Fruit fly (Drosophila melanogaster) whole organism, embryonic: ENCODE results near the gene mdu.
A peak's percentile ranks its signal among the peaks of the same experiment; 100 is the strongest.

Experiments
- Aef1 ChIP-seq: fragments of 200-800 bp; sonication (Bioruptor generic); IDR thresholded peaks from 3 replicates; pipeline ENCODE4 v1.3.6; 2022; ENCODE audit warnings: missing biosample characterization, missing genetic modification characterization
- CG12659 ChIP-seq: fragments of 200-800 bp; sonication (Bioruptor generic); optimal IDR thresholded peaks from 3 replicates; lab custom pipeline; 2017; ENCODE audit warnings: mild to moderate bottlenecking, missing biosample characterization, missing genetic modification reagents, missing genetic modification characterization
- CG12744 ChIP-seq: fragments of 200-800 bp; sonication (Bioruptor generic); optimal IDR thresholded peaks from 2 replicates; lab custom pipeline; 2016; ENCODE audit warnings: missing biosample characterization, missing genetic modification characterization
- CG1603 ChIP-seq: fragments of 200-800 bp; sonication (Bioruptor generic); optimal IDR thresholded peaks from 2 replicates; lab custom pipeline; 2019; ENCODE audit warnings: missing biosample characterization, mild to moderate bottlenecking, missing genetic modification characterization, moderate library complexity
- CG17802 ChIP-seq: fragments of 200-800 bp; sonication (Bioruptor generic); optimal IDR thresholded peaks from 2 replicates; lab custom pipeline; 2018; ENCODE audit warnings: missing biosample characterization, mild to moderate bottlenecking, missing genetic modification characterization, moderate library complexity
- CG18476 ChIP-seq: fragments of 200-800 bp; sonication (Bioruptor generic); optimal IDR thresholded peaks from 2 replicates; lab custom pipeline; 2016; ENCODE audit warnings: missing biosample characterization, mild to moderate bottlenecking, missing genetic modification characterization
- CG18764 ChIP-seq: fragments of 200-800 bp; sonication (Bioruptor generic); optimal IDR thresholded peaks from 3 replicates; lab custom pipeline; 2016; ENCODE audit warnings: missing biosample characterization, missing genetic modification characterization
- CG32532 ChIP-seq: fragments of 200-800 bp; sonication (Bioruptor generic); IDR thresholded peaks from 2 replicates; pipeline ENCODE4 v1.3.6; 2022; ENCODE audit warnings: missing biosample characterization, missing genetic modification characterization
- CG32767 ChIP-seq: fragments of 200-800 bp; sonication (Bioruptor generic); IDR thresholded peaks from 2 replicates; pipeline ENCODE4 v1.3.6; 2022; ENCODE audit warnings: missing biosample characterization, missing genetic modification characterization
- CG32772 ChIP-seq: fragments of 200-800 bp; sonication (Bioruptor generic); IDR thresholded peaks from 2 replicates; pipeline ENCODE4 v1.3.6; 2022; ENCODE audit warnings: missing biosample characterization, missing genetic modification characterization
- CG33557 ChIP-seq: fragments of 200-800 bp; sonication (Bioruptor generic); optimal IDR thresholded peaks from 2 replicates; lab custom pipeline; 2019; ENCODE audit warnings: missing biosample characterization, mild to moderate bottlenecking, missing genetic modification characterization, moderate library complexity
- CG34376 ChIP-seq: fragments of 200-800 bp; sonication (Bioruptor generic); optimal IDR thresholded peaks from 2 replicates; lab custom pipeline; 2018; ENCODE audit warnings: missing biosample characterization, mild to moderate bottlenecking, missing genetic modification characterization
- CG4404 ChIP-seq: fragments of 200-800 bp; sonication (Bioruptor generic); IDR thresholded peaks from 2 replicates; pipeline ENCODE4 v1.3.6; 2022; ENCODE audit warnings: missing biosample characterization, missing genetic modification characterization
- CG8281 ChIP-seq: fragments of 200-800 bp; sonication (Bioruptor generic); optimal IDR thresholded peaks from 2 replicates; lab custom pipeline; 2018; ENCODE audit warnings: missing biosample characterization, mild to moderate bottlenecking, missing genetic modification characterization, moderate library complexity
- CG9437 ChIP-seq: fragments of 200-800 bp; sonication (Bioruptor generic); optimal IDR thresholded peaks from 2 replicates; lab custom pipeline; 2018; ENCODE audit warnings: missing biosample characterization, mild to moderate bottlenecking, missing genetic modification characterization
- D19A ChIP-seq: fragments of 200-800 bp; optimal IDR thresholded peaks from 3 replicates; lab custom pipeline; 2019; ENCODE audit warnings: missing biosample characterization, mild to moderate bottlenecking, missing genetic modification characterization, moderate library complexity
- Dip2 ChIP-seq: fragments of 200-800 bp; sonication (Bioruptor generic); IDR thresholded peaks from 2 replicates; pipeline ENCODE4 v1.3.6; 2022; ENCODE audit warnings: missing biosample characterization, missing genetic modification characterization
- Doc3 ChIP-seq: fragments of 200-800 bp; sonication (Bioruptor generic); IDR thresholded peaks from 3 replicates; pipeline ENCODE4 v1.3.6; 2022; ENCODE audit warnings: missing biosample characterization, missing genetic modification characterization; ENCODE audit not compliant: partially characterized antibody
- E2f1 ChIP-seq: fragments of 200-800 bp; sonication (Bioruptor generic); IDR thresholded peaks from 2 replicates; pipeline ENCODE4 v1.3.6; 2022; ENCODE audit warnings: missing biosample characterization, missing genetic modification characterization
- HLHmδ ChIP-seq: fragments of 200-800 bp; sonication (Bioruptor generic); optimal IDR thresholded peaks from 2 replicates; lab custom pipeline; 2018; ENCODE audit warnings: missing biosample characterization, mild to moderate bottlenecking, missing genetic modification characterization, moderate library complexity
- Hey ChIP-seq: fragments of 200-800 bp; sonication (Bioruptor generic); optimal IDR thresholded peaks from 3 replicates; lab custom pipeline; 2018; ENCODE audit warnings: missing biosample characterization, mild to moderate bottlenecking, missing genetic modification characterization
- Hmx ChIP-seq: fragments of 200-800 bp; sonication (Bioruptor generic); optimal IDR thresholded peaks from 2 replicates; lab custom pipeline; 2016; ENCODE audit warnings: missing biosample characterization, missing genetic modification characterization
- Med ChIP-seq: fragments of 200-800 bp; sonication (Bioruptor generic); peaks from one replicate; lab custom pipeline; 2016; ENCODE audit warnings: missing biosample characterization, missing genetic modification characterization, mild to moderate bottlenecking, inconsistent platforms, moderate library complexity
- NK7.1 ChIP-seq: fragments of 200-800 bp; sonication (Bioruptor generic); optimal IDR thresholded peaks from 3 replicates; lab custom pipeline; 2016; ENCODE audit warnings: missing biosample characterization, missing genetic modification characterization
- Neu2 ChIP-seq: fragments of 200-800 bp; sonication (Bioruptor generic); optimal IDR thresholded peaks from 3 replicates; lab custom pipeline; 2016; ENCODE audit warnings: missing biosample characterization, missing genetic modification characterization, borderline replicate concordance
- Tbp ChIP-seq: fragments of >200 bp; optimal IDR thresholded peaks from 2 replicates; lab custom pipeline; 2018; ENCODE audit warnings: missing biosample characterization, missing genetic modification characterization
- ap ChIP-seq: fragments of 200-800 bp; sonication (Bioruptor generic); IDR thresholded peaks from 2 replicates; pipeline ENCODE4 v1.3.6; 2022; ENCODE audit warnings: missing biosample characterization, missing genetic modification characterization
- ash1 ChIP-seq: fragments of 200-800 bp; sonication (Bioruptor generic); optimal IDR thresholded peaks from 2 replicates; lab custom pipeline; 2018; ENCODE audit warnings: missing biosample characterization, mild to moderate bottlenecking, missing genetic modification characterization
- bowl ChIP-seq: fragments of 200-800 bp; sonication (Bioruptor generic); IDR thresholded peaks from 2 replicates; pipeline ENCODE4 v1.3.6; 2022; ENCODE audit warnings: missing biosample characterization, missing genetic modification characterization
- ci ChIP-seq: fragments of 200-800 bp; sonication (Bioruptor generic); IDR thresholded peaks from 3 replicates; pipeline ENCODE4 v1.3.6; 2022; ENCODE audit warnings: missing biosample characterization, missing genetic modification characterization
- ems ChIP-seq: fragments of 200-800 bp; sonication (Bioruptor generic); optimal IDR thresholded peaks from 3 replicates; lab custom pipeline; 2016; ENCODE audit warnings: missing biosample characterization, missing genetic modification characterization
- eve ChIP-seq, 2 experiments: fragments of >200 bp; optimal IDR thresholded peaks; 2 replicates each; lab custom pipeline; 2017; ENCODE audit warnings: missing biosample characterization in 2 of 2, missing genetic modification characterization in 2 of 2
- fd3F ChIP-seq: fragments of 200-800 bp; sonication (Bioruptor generic); optimal IDR thresholded peaks from 2 replicates; lab custom pipeline; 2018; ENCODE audit warnings: missing biosample characterization, mild to moderate bottlenecking, missing genetic modification characterization, moderate library complexity
- grn ChIP-seq: fragments of 200-800 bp; sonication (Bioruptor generic); optimal IDR thresholded peaks from 3 replicates; lab custom pipeline; 2017; ENCODE audit warnings: missing biosample characterization, missing genetic modification characterization
- ham ChIP-seq: fragments of 200-800 bp; sonication (Bioruptor generic); IDR thresholded peaks from 2 replicates; pipeline ENCODE4 v1.3.6; 2022; ENCODE audit warnings: missing biosample characterization, missing genetic modification characterization
- hth ChIP-seq: fragments of >200 bp; optimal IDR thresholded peaks from 2 replicates; lab custom pipeline; 2017; ENCODE audit warnings: inconsistent platforms
- jumu ChIP-seq: fragments of 200-800 bp; sonication (Bioruptor generic); optimal IDR thresholded peaks from 3 replicates; lab custom pipeline; 2016; ENCODE audit warnings: missing biosample characterization, missing genetic modification characterization
- lilli ChIP-seq: fragments of 200-800 bp; sonication (Bioruptor generic); optimal IDR thresholded peaks from 3 replicates; lab custom pipeline; 2016; ENCODE audit warnings: missing biosample characterization, missing genetic modification characterization
- nerfin-2 ChIP-seq: fragments of 200-800 bp; sonication (Bioruptor generic); IDR thresholded peaks from 2 replicates; pipeline ENCODE4 v1.3.6; 2022; ENCODE audit warnings: missing biosample characterization, missing genetic modification characterization; ENCODE audit not compliant: partially characterized antibody
- onecut ChIP-seq: fragments of 200-800 bp; sonication (Bioruptor generic); IDR thresholded peaks from 2 replicates; pipeline ENCODE4 v1.3.6; 2022; ENCODE audit warnings: missing biosample characterization, missing genetic modification characterization
- pnt ChIP-seq: fragments of 200-800 bp; sonication (Bioruptor generic); optimal IDR thresholded peaks from 3 replicates; lab custom pipeline; 2016; ENCODE audit warnings: missing biosample characterization, missing genetic modification characterization
- pzg ChIP-seq: fragments of 200-800 bp; sonication (Bioruptor generic); optimal IDR thresholded peaks from 3 replicates; lab custom pipeline; 2018; ENCODE audit warnings: missing biosample characterization, mild to moderate bottlenecking, missing genetic modification characterization, moderate library complexity
- schlank ChIP-seq: fragments of 200-800 bp; sonication (Bioruptor generic); optimal IDR thresholded peaks from 2 replicates; lab custom pipeline; 2018; ENCODE audit warnings: missing biosample characterization, mild to moderate bottlenecking, missing genetic modification characterization
- so ChIP-seq: fragments of 200-800 bp; sonication (Bioruptor generic); IDR thresholded peaks from 3 replicates; pipeline ENCODE4 v1.3.6; 2022; ENCODE audit warnings: missing biosample characterization, missing genetic modification characterization
- stwl ChIP-seq: fragments of 200-800 bp; sonication (Bioruptor generic); optimal IDR thresholded peaks from 3 replicates; lab custom pipeline; 2018; ENCODE audit warnings: missing biosample characterization, mild to moderate bottlenecking, missing genetic modification characterization, moderate library complexity
- unc-4 ChIP-seq: fragments of 200-800 bp; sonication (Bioruptor generic); IDR thresholded peaks from 2 replicates; pipeline ENCODE4 v1.3.6; 2022; ENCODE audit warnings: missing biosample characterization, missing genetic modification characterization; ENCODE audit not compliant: partially characterized antibody
- vfl ChIP-seq: fragments of 200-800 bp; sonication (Bioruptor generic); optimal IDR thresholded peaks from 2 replicates; lab custom pipeline; 2016; ENCODE audit warnings: missing biosample characterization, missing genetic modification characterization
- zfh1 ChIP-seq: fragments of 200-800 bp; sonication (Bioruptor generic); IDR thresholded peaks from 3 replicates; pipeline ENCODE4 v1.3.6; 2022; ENCODE audit warnings: missing biosample characterization, missing genetic modification characterization
- zfh2 ChIP-seq: fragments of 200-800 bp; sonication (Bioruptor generic); optimal IDR thresholded peaks from 2 replicates; lab custom pipeline; 2016; ENCODE audit warnings: missing biosample characterization, missing genetic modification characterization

Gene mdu

DNA sequence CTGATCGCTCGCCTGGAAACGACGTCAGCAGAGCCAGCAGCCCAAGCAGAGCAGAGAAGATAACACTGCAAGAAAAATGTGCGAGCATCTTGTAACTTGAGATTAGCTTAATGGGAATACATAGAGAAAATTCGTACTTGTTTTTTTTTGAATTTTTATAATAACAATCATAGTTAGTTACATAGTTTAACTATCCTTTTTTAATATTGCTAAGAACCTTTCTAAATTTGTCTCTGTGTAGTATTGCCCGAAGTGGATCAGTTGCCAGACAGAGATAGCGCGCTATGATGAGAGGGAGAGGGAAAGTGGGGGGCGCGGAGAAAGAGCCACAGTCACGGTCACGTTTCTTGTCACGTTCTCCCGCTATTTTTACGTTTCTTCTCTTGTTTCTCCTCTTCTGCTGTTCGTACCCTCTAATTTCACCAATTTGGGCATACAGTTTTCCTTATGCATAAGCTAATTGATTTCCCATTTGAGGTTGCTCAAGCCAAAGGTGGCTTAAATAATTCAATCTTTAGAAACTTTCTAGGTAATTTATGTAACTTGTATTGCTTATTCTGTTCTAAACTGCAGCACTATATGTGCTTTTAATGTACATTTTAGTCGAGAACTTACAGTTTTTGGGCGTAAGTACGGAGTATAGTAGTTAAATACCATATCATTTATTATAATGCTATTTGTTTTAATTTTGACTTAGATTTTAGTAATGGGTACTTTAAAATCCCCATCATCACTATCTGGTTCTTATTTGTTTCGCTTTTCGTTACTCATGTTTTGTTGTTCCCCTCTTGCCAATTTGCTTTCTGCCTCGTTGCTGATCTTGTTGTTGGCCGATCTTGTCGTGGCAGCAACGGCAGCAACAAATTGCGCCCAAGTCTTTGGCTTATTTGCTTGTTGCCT is 14.0 kb downstream of the mdu start (continued):
- TF ChIP-seq Doc3 (no peak), stwl (tag; lab: Kevin White, UChicago) (peak; percentile 41), fd3F (GFP tag; lab: Kevin White, UChicago) (peak; percentile 25), pnt (GFP tag; lab: Kevin White, UChicago) (peak; percentile 74), D19A (tag; lab: Kevin White, UChicago) (peak; percentile 62), CG18476 (GFP tag; lab: Kevin White, UChicago) (peak; percentile 67), CG18764 (peak; percentile 67), pzg (no peak), vfl (peak; percentile 27), unc-4 (GFP tag; lab: Robert Waterston, UW) (no peak), CG32772 (GFP tag; lab: Robert Waterston, UW) (peak; percentile 73), ash1 (no peak), Hey (tag; lab: Kevin White, UChicago) (no peak), CG32767 (GFP tag; lab: Robert Waterston, UW) (peak; percentile 70), ap (GFP tag; lab: Robert Waterston, UW) (peak; percentile 39; the same call in 1 of the 2 replicates), CG12659 (GFP tag; lab: Kevin White, UChicago) (peak; percentile 52), bowl (GFP tag; lab: Robert Waterston, UW) (no peak), ham (GFP tag; lab: Robert Waterston, UW) (no peak), nerfin-2 (no peak), hth (no peak), CG17802 (tag; lab: Kevin White, UChicago) (peak; percentile 68), lilli (peak; percentile 72), schlank (tag; lab: Kevin White, UChicago) (no peak), grn (GFP tag; lab: Kevin White, UChicago) (no peak), CG12744 (GFP tag; lab: Kevin White, UChicago) (peak; percentile 31), onecut (GFP tag; lab: Robert Waterston, UW) (peak; percentile 61), CG1603 (tag; lab: Kevin White, UChicago) (peak; percentile 81), Aef1 (GFP tag; lab: Robert Waterston, UW) (peak; percentile 48), Tbp (GFP tag; lab: Kevin White, UChicago) (no peak), jumu (GFP tag; lab: Kevin White, UChicago) (peak; percentile 56), zfh1 (peak; percentile 84), eve (GFP tag; optimal IDR thresholded peaks at IDR 0.05; lab: Kevin White, UChicago) (peak in 1 of 2 experiments; percentile 72), Med (peak; percentile 92), ems (peak; percentile 40), HLHmδ (no peak), E2f1 (GFP tag; lab: Robert Waterston, UW) (peak; percentile 52; the same call in 1 of the 2 replicates), CG8281 (tag; lab: Kevin White, UChicago) (peak; percentile 51), zfh2 (GFP tag; lab: Kevin White, UChicago) (peak; percentile 53), CG32532 (GFP tag; lab: Robert Waterston, UW) (peak; percentile 76; the same call in 1 of the 2 replicates), NK7.1 (GFP tag; lab: Kevin White, UChicago) (peak; percentile 25), Dip2 (GFP tag; lab: Robert Waterston, UW) (no peak), ci (GFP tag; lab: Robert Waterston, UW) (peak; percentile 87), CG9437 (GFP tag; lab: Kevin White, UChicago) (peak; percentile 50), CG34376 (GFP tag; lab: Kevin White, UChicago) (no peak), CG4404 (GFP tag; lab: Robert Waterston, UW) (peak; percentile 64), Neu2 (GFP tag; lab: Kevin White, UChicago) (no peak), CG33557 (GFP tag; lab: Kevin White, UChicago) (peak; percentile 82), so (GFP tag; lab: Robert Waterston, UW) (peak; percentile 64; the same call in 1 of the 3 replicates), Hmx (GFP tag; lab: Kevin White, UChicago) (peak; percentile 45)
